Worm (Caenorhabditis elegans): Measurements from ENCODE around the gene Y32G9B.1.

DNA sequence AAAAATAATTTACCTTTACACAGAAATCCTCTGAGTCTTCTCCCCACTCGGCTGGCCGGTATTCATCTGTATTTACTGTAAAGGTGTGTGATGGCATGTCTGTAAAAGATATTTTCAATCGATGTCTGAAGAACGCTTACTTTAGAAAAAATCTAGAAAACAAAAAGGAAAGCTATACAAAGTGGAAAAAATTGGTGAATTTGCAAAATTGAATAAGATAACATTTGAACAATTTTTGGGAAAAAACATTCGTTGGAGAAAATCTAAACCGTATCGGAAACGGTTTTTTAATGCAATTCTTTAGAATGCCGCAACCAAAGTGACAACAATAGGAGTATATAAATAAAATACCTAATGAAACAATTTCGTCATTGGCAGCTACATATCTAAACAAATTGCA, 48.0 kb downstream of the Y32G9B.1 start, which contains the start of gene F36H9.5:
- TF ChIP-seq blmp-1 (tag; optimal IDR thresholded peaks at IDR 0.05) (no peak), lin-13 (tag; optimal IDR thresholded peaks at IDR 0.05) (no peak), lsy-2 (tag; optimal IDR thresholded peaks at IDR 0.05) (no peak), mab-5 (tag; optimal IDR thresholded peaks at IDR 0.05) (no peak), nhr-28 (tag; optimal IDR thresholded peaks at IDR 0.05) (no peak), nhr-12 (tag; optimal IDR thresholded peaks at IDR 0.05) (no peak), ces-1 (GFP tag; optimal IDR thresholded peaks at IDR 0.05) (no peak), drap-1 (GFP tag; optimal IDR thresholded peaks at IDR 0.05) (no peak), snpc-4 (tag; optimal IDR thresholded peaks at IDR 0.05) (no peak), elt-1 (tag; optimal IDR thresholded peaks at IDR 0.05; ENCODE audit: borderline replicate concordance, insufficient read depth) (no peak), sptf-1 (tag; optimal IDR thresholded peaks at IDR 0.05) (no peak), elt-3 (tag; optimal IDR thresholded peaks at IDR 0.05) (no peak), mep-1 (tag; optimal IDR thresholded peaks at IDR 0.05) (no peak)

Measured in whole organism, mixed stage, embryonic.